Fruit fly (Drosophila melanogaster): ENCODE results near the gene CG7376.
A peak's percentile ranks its signal among the peaks of the same experiment; 100 is the strongest.

CG7376 gene

DNA sequence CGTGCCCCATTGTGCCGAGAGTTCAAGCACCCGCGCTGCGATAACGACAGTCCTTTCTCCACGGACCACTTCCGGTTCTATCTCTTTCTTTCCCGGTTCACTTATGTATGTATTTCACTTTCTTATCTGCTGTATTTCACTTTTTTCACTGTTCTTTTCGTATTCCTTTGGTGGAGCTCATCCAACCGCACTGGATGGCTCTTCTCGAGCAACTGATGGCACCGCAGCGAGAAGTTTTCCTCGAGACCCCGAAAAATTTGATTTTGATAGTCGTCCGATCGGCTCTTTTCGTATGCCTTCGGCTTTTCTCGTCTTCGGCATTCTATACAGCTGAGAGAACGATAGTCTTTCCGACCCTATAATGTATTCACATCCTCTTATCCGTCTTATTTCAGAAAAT is 43.8 kb downstream of the CG7376 start, which contains the start of gene LanA (continued):
- TF ChIP-seq zen (tag; optimal IDR thresholded peaks at IDR 0.05): no peak
- TF ChIP-seq gcm (GFP tag; optimal IDR thresholded peaks at IDR 0.05): no peak
- peak; percentile 82 for TF ChIP-seq chm (GFP tag; IDR thresholded peaks at IDR 0.05)
- no peak for TF ChIP-seq CG6689 (GFP tag; IDR thresholded peaks at IDR 0.05)
- TF ChIP-seq repo (GFP tag; optimal IDR thresholded peaks at IDR 0.05): no peak
- peak; percentile 76 for TF ChIP-seq pfk (GFP tag; optimal IDR thresholded peaks at IDR 0.05)
- TF ChIP-seq NC2α (GFP tag; optimal IDR thresholded peaks at IDR 0.05): no peak
- TF ChIP-seq wor (GFP tag; IDR thresholded peaks at IDR 0.05): no peak
- TF ChIP-seq fu2 (GFP tag; optimal IDR thresholded peaks at IDR 0.05): no peak
- peak; percentile 65 for TF ChIP-seq Blimp-1 (GFP tag; optimal IDR thresholded peaks at IDR 0.05)
- TF ChIP-seq nerfin-1 (tag; optimal IDR thresholded peaks at IDR 0.05): no peak
- no peak for TF ChIP-seq CG6654 (GFP tag; optimal IDR thresholded peaks at IDR 0.05)
- no peak for TF ChIP-seq trem (tag; optimal IDR thresholded peaks at IDR 0.05)
- TF ChIP-seq CG1603 (tag; optimal IDR thresholded peaks at IDR 0.05): peak; percentile 32
- no peak for TF ChIP-seq Sox102F (GFP tag; optimal IDR thresholded peaks at IDR 0.05)
- TF ChIP-seq Hr3 (GFP tag; optimal IDR thresholded peaks at IDR 0.05): no peak
- no peak for TF ChIP-seq nmo (GFP tag; optimal IDR thresholded peaks at IDR 0.05)
- no peak for TF ChIP-seq cad (GFP tag; optimal IDR thresholded peaks at IDR 0.05)
- TF ChIP-seq CG17328 (GFP tag; IDR thresholded peaks at IDR 0.05): peak; percentile 16; the same call in 1 of the 2 replicates
- no peak for TF ChIP-seq CG18764 (GFP tag; optimal IDR thresholded peaks at IDR 0.05)
- TF ChIP-seq chinmo (GFP tag; IDR thresholded peaks at IDR 0.05; ENCODE audit: partially characterized antibody): no peak
- TF ChIP-seq Bteb2 (GFP tag; optimal IDR thresholded peaks at IDR 0.05): no peak
- no peak for TF ChIP-seq CG2678 (tag; optimal IDR thresholded peaks at IDR 0.05)
- no peak for TF ChIP-seq sqz (GFP tag; optimal IDR thresholded peaks at IDR 0.05)
- no peak for TF ChIP-seq dm (GFP tag; optimal IDR thresholded peaks at IDR 0.05)
- no peak for TF ChIP-seq CG10654 (GFP tag; optimal IDR thresholded peaks at IDR 0.05)
- TF ChIP-seq crc (GFP tag; optimal IDR thresholded peaks at IDR 0.05): no peak
- no peak for TF ChIP-seq PHDP (tag; optimal IDR thresholded peaks at IDR 0.05)
- no peak for TF ChIP-seq CG10321 (GFP tag; IDR thresholded peaks at IDR 0.05)
- no peak for TF ChIP-seq Ada2b (GFP tag; IDR thresholded peaks at IDR 0.05)
- no peak for TF ChIP-seq CG4730 (GFP tag; IDR thresholded peaks at IDR 0.05)
- TF ChIP-seq disco-r (GFP tag; optimal IDR thresholded peaks at IDR 0.05): no peak
- no peak for TF ChIP-seq Usf (GFP tag; optimal IDR thresholded peaks at IDR 0.05)
- TF ChIP-seq B-H2 (GFP tag; optimal IDR thresholded peaks at IDR 0.05): no peak
- no peak for TF ChIP-seq ap (GFP tag; IDR thresholded peaks at IDR 0.05)
- no peak for TF ChIP-seq ro (GFP tag; IDR thresholded peaks at IDR 0.05)
- no peak for TF ChIP-seq fru (optimal IDR thresholded peaks at IDR 0.05)
- TF ChIP-seq Rfx (GFP tag; IDR thresholded peaks at IDR 0.05): peak; percentile 30; the same call in 1 of the 2 replicates
- TF ChIP-seq phol (tag; optimal IDR thresholded peaks at IDR 0.05): no peak
- TF ChIP-seq Bdp1 (GFP tag; optimal IDR thresholded peaks at IDR 0.05): no peak
- TF ChIP-seq gsb (GFP tag; IDR thresholded peaks at IDR 0.05): no peak
- no peak for TF ChIP-seq CG7928 (GFP tag; optimal IDR thresholded peaks at IDR 0.05)
- TF ChIP-seq lilli (GFP tag; optimal IDR thresholded peaks at IDR 0.05): no peak
- TF ChIP-seq CG12744 (GFP tag; optimal IDR thresholded peaks at IDR 0.05): peak; percentile 31
- no peak for TF ChIP-seq pan (optimal IDR thresholded peaks at IDR 0.05)
- TF ChIP-seq pan (GFP tag; optimal IDR thresholded peaks at IDR 0.05 in 1 of 2, IDR thresholded peaks at IDR 0.05 in 1 of 2): peak in 1 of 2 experiments; percentile 11
